Worm (Caenorhabditis elegans): ENCODE results near the gene nlp-1.

DNA sequence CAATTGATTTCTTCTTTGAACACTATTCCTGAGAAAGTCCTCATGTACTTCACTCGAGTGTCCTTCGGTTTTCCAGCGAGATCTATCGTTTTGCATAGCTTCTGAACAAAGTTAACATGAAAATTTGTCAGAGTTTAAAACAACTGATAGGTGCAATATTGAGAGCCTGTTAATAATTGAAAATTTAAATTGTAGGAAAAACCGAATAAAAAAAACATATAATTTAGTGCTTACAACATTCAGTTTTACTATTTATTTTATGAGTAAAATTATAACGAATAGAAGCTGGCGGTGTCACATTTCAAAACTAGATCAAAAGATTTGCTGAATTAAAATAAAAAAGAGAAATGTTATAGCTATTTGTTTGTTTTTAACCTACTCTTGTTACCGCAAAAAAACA, 34.2 kb upstream of the nlp-1 start, which contains the start of gene C02F12.8:
- no peak for TF ChIP-seq ztf-4 (tag; optimal IDR thresholded peaks at IDR 0.05)
- no peak for TF ChIP-seq ama-1 (optimal IDR thresholded peaks at IDR 0.05)
- TF ChIP-seq egl-27 (tag; optimal IDR thresholded peaks at IDR 0.05) = no peak
- TF ChIP-seq nhr-76 (tag; optimal IDR thresholded peaks at IDR 0.05) = no peak
